Worm (Caenorhabditis elegans) whole organism, early embryonic: ENCODE data around the gene F58F12.1.

Experiments used
- aly-1 ChIP-seq: sonication (generic microtip); optimal IDR thresholded peaks from 2 replicates; lab custom pipeline; 2016; ENCODE audit warnings: missing genetic modification characterization, missing compliant biosample characterization
- ama-1 ChIP-seq: fragments of 150-350 bp; optimal IDR thresholded peaks from 2 replicates; lab custom pipeline; 2014
- ceh-13 ChIP-seq: fragments of 200-800 bp; sonication (Bioruptor generic); optimal IDR thresholded peaks from 2 replicates; lab custom pipeline; 2018; ENCODE audit warnings: mild to moderate bottlenecking, missing genetic modification characterization, missing compliant biosample characterization
- hmbx-1 ChIP-seq: sonication (generic microtip); optimal IDR thresholded peaks from 2 replicates; lab custom pipeline; 2016; ENCODE audit warnings: mild to moderate bottlenecking, missing genetic modification characterization, missing compliant biosample characterization
- hmg-4 ChIP-seq: fragments of 200-800 bp; sonication (Bioruptor generic); optimal IDR thresholded peaks from 2 replicates; lab custom pipeline; 2018; ENCODE audit warnings: mild to moderate bottlenecking, missing genetic modification characterization, missing compliant biosample characterization
- hnd-1 ChIP-seq: sonication (generic microtip); optimal IDR thresholded peaks from 2 replicates; lab custom pipeline; 2016; ENCODE audit warnings: missing genetic modification characterization, missing compliant biosample characterization
- sea-1 ChIP-seq: fragments of 200-800 bp; sonication (Bioruptor generic); conservative IDR thresholded peaks from 2 replicates; pipeline ENCODE4 v1.3.6; 2022; ENCODE audit warnings: missing genetic modification characterization, missing compliant biosample characterization
- tbx-11 ChIP-seq: fragments of 200-800 bp; sonication (Bioruptor generic); IDR thresholded peaks from 2 replicates; pipeline ENCODE4 v1.3.6; 2022; ENCODE audit warnings: missing genetic modification characterization, missing compliant biosample characterization
- tbx-37 ChIP-seq: fragments of 200-800 bp; sonication (Bioruptor generic); conservative IDR thresholded peaks from 2 replicates; pipeline ENCODE4 v1.3.6; 2022; ENCODE audit warnings: missing genetic modification reagents, missing genetic modification characterization, missing compliant biosample characterization
- tra-4 ChIP-seq: sonication (generic microtip); optimal IDR thresholded peaks from 2 replicates; lab custom pipeline; 2017; ENCODE audit warnings: missing genetic modification characterization, missing compliant biosample characterization

DNA sequence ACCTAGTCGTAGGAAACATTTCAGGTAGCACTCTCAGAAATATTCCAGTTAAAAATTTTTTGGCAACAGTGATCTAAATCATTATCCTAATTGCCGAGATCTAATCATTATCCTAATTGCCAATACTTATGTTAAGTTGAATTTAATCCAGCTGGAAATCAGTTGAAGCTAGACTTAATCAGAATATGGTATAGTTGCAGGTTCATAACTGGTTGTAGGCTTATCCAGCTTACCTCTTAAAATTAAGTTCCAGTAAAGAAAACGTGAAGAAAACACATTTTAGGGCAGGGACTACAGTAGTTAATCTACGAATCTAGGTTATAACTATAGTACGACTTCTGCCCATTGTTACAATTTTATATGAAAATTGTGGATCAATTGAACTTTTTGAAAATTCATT is 6.8 kb upstream of the F58F12.1 start:
- TF ChIP-seq ama-1 (lab: Kevin White, UChicago) (no peak), sea-1 (GFP tag; lab: Robert Waterston, UW) (no peak), hmbx-1 (tag; lab: Kevin White, UChicago) (no peak), ceh-13 (GFP tag; lab: Kevin White, UChicago) (no peak), aly-1 (no peak), hmg-4 (GFP tag; lab: Kevin White, UChicago) (no peak), tbx-11 (GFP tag; lab: Robert Waterston, UW) (no peak), tbx-37 (GFP tag; lab: Robert Waterston, UW) (no peak), hnd-1 (tag; lab: Kevin White, UChicago) (no peak), tra-4 (tag; lab: Kevin White, UChicago) (no peak)
